Worm (Caenorhabditis elegans): ENCODE measurements around the gene F08D12.4.

Gene F08D12.4

ce11 chrII:2787849-2788248 lies 9.9 kb downstream of the F08D12.4 start:
- no peak for TF ChIP-seq unc-62 (GFP tag; optimal IDR thresholded peaks at IDR 0.05)

ce11 chrII:2791693-2792092 lies 13.7 kb downstream of the F08D12.4 start:
- no peak for TF ChIP-seq unc-62 (GFP tag; optimal IDR thresholded peaks at IDR 0.05)

- TF ChIP-seq unc-62 (GFP tag; optimal IDR thresholded peaks at IDR 0.05): no peak
Measured at ce11 chrII:2795413-2795812, 17.5 kb downstream of the F08D12.4 start.

- no peak for TF ChIP-seq unc-62 (GFP tag; optimal IDR thresholded peaks at IDR 0.05)
Measured at ce11 chrII:2796431-2796830, 18.5 kb downstream of the F08D12.4 start.

- no peak for TF ChIP-seq unc-62 (GFP tag; optimal IDR thresholded peaks at IDR 0.05)
Measured at ce11 chrII:2797951-2798350, 20.0 kb downstream of the F08D12.4 start.

- no peak for TF ChIP-seq unc-62 (GFP tag; optimal IDR thresholded peaks at IDR 0.05)
Measured at ce11 chrII:2800550-2801233, 22.7 kb downstream of the F08D12.4 start, which contains the start of gene nhr-119. Gene nhr-119, minus strand, starts transcription at chrII:2800600.

- TF ChIP-seq unc-62 (GFP tag; optimal IDR thresholded peaks at IDR 0.05): no peak
Measured at ce11 chrII:2801764-2802163, 23.8 kb downstream of the F08D12.4 start.

- no peak for TF ChIP-seq unc-62 (GFP tag; optimal IDR thresholded peaks at IDR 0.05)
Measured at ce11 chrII:2802804-2803586, 25.0 kb downstream of the F08D12.4 start.

- TF ChIP-seq unc-62 (GFP tag; optimal IDR thresholded peaks at IDR 0.05): no peak
Measured at ce11 chrII:2804245-2804644, 26.3 kb downstream of the F08D12.4 start.

ce11 chrII:2804949-2805348 lies 27.0 kb downstream of the F08D12.4 start:
- no peak for TF ChIP-seq unc-62 (GFP tag; optimal IDR thresholded peaks at IDR 0.05)

ce11 chrII:2805566-2805965 lies 27.6 kb downstream of the F08D12.4 start:
- no peak for TF ChIP-seq unc-62 (GFP tag; optimal IDR thresholded peaks at IDR 0.05)

ce11 chrII:2807674-2808206 lies 29.8 kb downstream of the F08D12.4 start, which contains the start of gene K12H6.12:
Gene K12H6.12, plus strand, starts transcription at chrII:2808156.
- no peak for TF ChIP-seq unc-62 (GFP tag; optimal IDR thresholded peaks at IDR 0.05)

- TF ChIP-seq unc-62 (GFP tag; optimal IDR thresholded peaks at IDR 0.05): no peak
Measured at ce11 chrII:2815017-2815416, 37.1 kb downstream of the F08D12.4 start.

- no peak for TF ChIP-seq unc-62 (GFP tag; optimal IDR thresholded peaks at IDR 0.05)
Measured at ce11 chrII:2815444-2815843, 37.5 kb downstream of the F08D12.4 start, which contains the start of gene K12H6.2. Gene K12H6.2, minus strand, starts transcription at chrII:2815544.

- TF ChIP-seq unc-62 (GFP tag; optimal IDR thresholded peaks at IDR 0.05): no peak
Measured at ce11 chrII:2816676-2817075, 38.7 kb downstream of the F08D12.4 start, which contains the start of gene set-13. Gene set-13, plus strand, starts transcription at chrII:2816976.

ce11 chrII:2822435-2822920 lies 44.5 kb downstream of the F08D12.4 start, which contains the start of the genes fut-4 and K12H6.10:
Gene fut-4, minus strand, starts transcription at chrII:2822535.
Gene K12H6.10, plus strand, starts transcription at chrII:2822870.
- no peak for TF ChIP-seq unc-62 (GFP tag; optimal IDR thresholded peaks at IDR 0.05)
